Fruit fly (Drosophila melanogaster): ENCODE data around the gene Rab23.

DNA sequence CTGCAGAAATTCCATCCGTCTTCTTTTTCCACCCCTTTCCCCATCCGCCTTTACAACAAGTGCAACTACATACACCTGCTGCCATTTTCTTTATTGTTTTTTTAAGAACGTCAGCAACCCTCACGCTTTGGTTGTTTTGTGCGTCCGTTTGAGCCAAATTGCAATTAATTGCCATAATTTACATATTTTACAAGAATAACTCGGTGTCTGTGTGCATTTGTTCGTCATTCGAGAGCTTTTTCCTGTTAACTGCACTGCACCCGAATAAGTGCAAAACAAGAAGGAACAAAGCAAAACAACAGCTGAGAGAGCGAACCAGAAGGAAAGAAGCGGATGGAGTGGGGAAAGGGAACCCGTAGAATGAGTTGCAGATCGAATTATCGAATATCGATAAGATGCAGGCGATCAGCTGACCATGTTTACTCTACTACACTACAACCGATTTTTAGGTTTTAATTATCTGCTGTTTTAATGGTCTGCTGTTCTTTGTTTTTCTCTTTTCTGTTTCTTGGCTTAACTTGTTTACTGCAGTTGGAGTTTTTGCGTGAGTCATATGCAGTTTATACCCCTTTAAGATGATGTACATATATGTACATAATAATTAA is 14.5 kb downstream of the Rab23 start:
- TF ChIP-seq insv (optimal IDR thresholded peaks at IDR 0.05): no peak
- no peak for TF ChIP-seq ttk (optimal IDR thresholded peaks at IDR 0.05)
- TF ChIP-seq Myc (optimal IDR thresholded peaks at IDR 0.05): no peak
- TF ChIP-seq h (optimal IDR thresholded peaks at IDR 0.05): no peak
- TF ChIP-seq psq (optimal IDR thresholded peaks at IDR 0.05): no peak
